Fruit fly (Drosophila melanogaster): ENCODE results near the gene CG7099.
A peak's percentile ranks its signal among the peaks of the same experiment; 100 is the strongest.

The CG7099 gene

dm6 chr2L:13397393-13397792 lies 10.0 kb downstream of the CG7099 start:
- TF ChIP-seq bab1 (GFP tag; optimal IDR thresholded peaks at IDR 0.05), result no peak
- TF ChIP-seq cnc (optimal IDR thresholded peaks at IDR 0.05), result no peak

- TF ChIP-seq toe (GFP tag; optimal IDR thresholded peaks at IDR 0.05) (no peak), cnc (optimal IDR thresholded peaks at IDR 0.05) (no peak), CG7101 (tag; optimal IDR thresholded peaks at IDR 0.05) (peak; percentile 72), CG11617 (GFP tag; optimal IDR thresholded peaks at IDR 0.05) (peak; percentile 5), bab1 (GFP tag; optimal IDR thresholded peaks at IDR 0.05) (peak; percentile 97), CG7045 (GFP tag; optimal IDR thresholded peaks at IDR 0.05) (peak; percentile 44), Crg-1 (GFP tag; optimal IDR thresholded peaks at IDR 0.05) (peak; percentile 50), CG5204 (GFP tag; optimal IDR thresholded peaks at IDR 0.05) (no peak), kay (GFP tag; ENCODE audit: borderline replicate concordance) (no peak), CG14711 (tag; optimal IDR thresholded peaks at IDR 0.05) (peak; percentile 46), CG12768 (GFP tag; optimal IDR thresholded peaks at IDR 0.05) (no peak), cic (GFP tag; optimal IDR thresholded peaks at IDR 0.05) (no peak), Hr96 (GFP tag; optimal IDR thresholded peaks at IDR 0.05) (no peak), Clk (GFP tag; optimal IDR thresholded peaks at IDR 0.05) (no peak), CG33017 (tag; optimal IDR thresholded peaks at IDR 0.05) (peak; percentile 25), ovo (GFP tag; optimal IDR thresholded peaks at IDR 0.05) (peak; percentile 11), Mnt (GFP tag; optimal IDR thresholded peaks at IDR 0.05) (peak; percentile 41), pad (GFP tag; optimal IDR thresholded peaks at IDR 0.05) (peak; percentile 28), tj (GFP tag; optimal IDR thresholded peaks at IDR 0.05) (no peak), CG1620 (GFP tag; optimal IDR thresholded peaks at IDR 0.05) (peak; percentile 18)
Observed at dm6 chr2L:13398614-13399161, 11.3 kb downstream of the CG7099 start, which contains the start of the genes CG10859 and CG7110. Gene CG10859 (minus strand): TSS chr2L:13398664. Gene CG7110 (plus strand): TSS chr2L:13398991.

- TF ChIP-seq Hr96 (GFP tag; optimal IDR thresholded peaks at IDR 0.05), result no peak
- no peak for TF ChIP-seq CG1620 (GFP tag; optimal IDR thresholded peaks at IDR 0.05)
- no peak for TF ChIP-seq CG12768 (GFP tag; optimal IDR thresholded peaks at IDR 0.05)
- no peak for TF ChIP-seq kay (GFP tag; ENCODE audit: borderline replicate concordance)
- TF ChIP-seq CG5204 (GFP tag; optimal IDR thresholded peaks at IDR 0.05), result peak; percentile 7
- no peak for TF ChIP-seq CG14711 (tag; optimal IDR thresholded peaks at IDR 0.05)
- no peak for TF ChIP-seq cic (GFP tag; optimal IDR thresholded peaks at IDR 0.05)
- no peak for TF ChIP-seq tj (GFP tag; optimal IDR thresholded peaks at IDR 0.05)
- peak; percentile 25 for TF ChIP-seq CG7101 (tag; optimal IDR thresholded peaks at IDR 0.05)
- TF ChIP-seq CG11617 (GFP tag; optimal IDR thresholded peaks at IDR 0.05), result no peak
- no peak for TF ChIP-seq pad (GFP tag; optimal IDR thresholded peaks at IDR 0.05)
- TF ChIP-seq Clk (GFP tag; optimal IDR thresholded peaks at IDR 0.05), result no peak
- no peak for TF ChIP-seq cnc (optimal IDR thresholded peaks at IDR 0.05)
- peak; percentile 0 for TF ChIP-seq CG33017 (tag; optimal IDR thresholded peaks at IDR 0.05)
- no peak for TF ChIP-seq ovo (GFP tag; optimal IDR thresholded peaks at IDR 0.05)
- TF ChIP-seq Mnt (GFP tag; optimal IDR thresholded peaks at IDR 0.05), result no peak
- TF ChIP-seq bab1 (GFP tag; optimal IDR thresholded peaks at IDR 0.05), result peak; percentile 54
- no peak for TF ChIP-seq Crg-1 (GFP tag; optimal IDR thresholded peaks at IDR 0.05)
- TF ChIP-seq CG7045 (GFP tag; optimal IDR thresholded peaks at IDR 0.05), result no peak
- TF ChIP-seq toe (GFP tag; optimal IDR thresholded peaks at IDR 0.05), result peak; percentile 37
Observed at dm6 chr2L:13399565-13399964, 12.2 kb downstream of the CG7099 start.

dm6 chr2L:13411566-13411965 lies 24.2 kb downstream of the CG7099 start, which contains the start of gene Vm34Ca:
Gene Vm34Ca (minus strand): TSS chr2L:13411631.
- TF ChIP-seq CG7045 (GFP tag; optimal IDR thresholded peaks at IDR 0.05), result no peak
- no peak for TF ChIP-seq CG1620 (GFP tag; optimal IDR thresholded peaks at IDR 0.05)
- TF ChIP-seq cnc (optimal IDR thresholded peaks at IDR 0.05), result no peak
- TF ChIP-seq tj (GFP tag; optimal IDR thresholded peaks at IDR 0.05), result peak; percentile 99
- no peak for TF ChIP-seq ovo (GFP tag; optimal IDR thresholded peaks at IDR 0.05)
- peak; percentile 49 for TF ChIP-seq bab1 (GFP tag; optimal IDR thresholded peaks at IDR 0.05)
- TF ChIP-seq Mnt (GFP tag; optimal IDR thresholded peaks at IDR 0.05), result no peak
- TF ChIP-seq CG12768 (GFP tag; optimal IDR thresholded peaks at IDR 0.05), result no peak
- no peak for TF ChIP-seq kay (GFP tag; ENCODE audit: borderline replicate concordance)
- no peak for TF ChIP-seq pad (GFP tag; optimal IDR thresholded peaks at IDR 0.05)

dm6 chr2L:13412219-13412618 lies 24.8 kb downstream of the CG7099 start, which contains the start of gene Flad2:
Gene Flad2 (plus strand): TSS chr2L:13412519.
- TF ChIP-seq CG1620 (GFP tag; optimal IDR thresholded peaks at IDR 0.05) (no peak), CG11617 (GFP tag; optimal IDR thresholded peaks at IDR 0.05) (no peak), tj (GFP tag; optimal IDR thresholded peaks at IDR 0.05) (no peak), CG7045 (GFP tag; optimal IDR thresholded peaks at IDR 0.05) (no peak), CG5204 (GFP tag; optimal IDR thresholded peaks at IDR 0.05) (no peak), CG7101 (tag; optimal IDR thresholded peaks at IDR 0.05) (no peak), bab1 (GFP tag; optimal IDR thresholded peaks at IDR 0.05) (no peak), Crg-1 (GFP tag; optimal IDR thresholded peaks at IDR 0.05) (no peak), cnc (optimal IDR thresholded peaks at IDR 0.05) (no peak), Clk (GFP tag; optimal IDR thresholded peaks at IDR 0.05) (no peak), Hr96 (GFP tag; optimal IDR thresholded peaks at IDR 0.05) (no peak), toe (GFP tag; optimal IDR thresholded peaks at IDR 0.05) (no peak), CG12768 (GFP tag; optimal IDR thresholded peaks at IDR 0.05) (no peak), cic (GFP tag; optimal IDR thresholded peaks at IDR 0.05) (no peak), CG14711 (tag; optimal IDR thresholded peaks at IDR 0.05) (no peak), kay (GFP tag; ENCODE audit: borderline replicate concordance) (no peak), Mnt (GFP tag; optimal IDR thresholded peaks at IDR 0.05) (no peak), ovo (GFP tag; optimal IDR thresholded peaks at IDR 0.05) (no peak), CG33017 (tag; optimal IDR thresholded peaks at IDR 0.05) (no peak), pad (GFP tag; optimal IDR thresholded peaks at IDR 0.05) (no peak)

Data from whole organism, adult.